Fruit fly (Drosophila melanogaster) whole organism, prepupa: ENCODE results near the gene CG9967.

ENCODE experiments used
- Blimp-1 ChIP-seq: fragments of 200-800 bp; sonication (Bioruptor generic); optimal IDR thresholded peaks from 3 replicates; lab custom pipeline; 2017; ENCODE audit warnings: missing biosample characterization, missing genetic modification characterization, mild to moderate bottlenecking, moderate library complexity, missing genetic modification reagents
- CG10631 ChIP-seq: fragments of 200-800 bp; sonication (Bioruptor generic); optimal IDR thresholded peaks from 2 replicates; lab custom pipeline; 2016; ENCODE audit warnings: missing biosample characterization, missing genetic modification characterization
- CG10669 ChIP-seq: fragments of 200-800 bp; sonication (Bioruptor generic); optimal IDR thresholded peaks from 3 replicates; lab custom pipeline; 2018; ENCODE audit warnings: missing biosample characterization, mild to moderate bottlenecking, missing genetic modification characterization, moderate library complexity
- CG11762 ChIP-seq: fragments of 200-800 bp; sonication (Bioruptor generic); optimal IDR thresholded peaks from 3 replicates; lab custom pipeline; 2016; ENCODE audit warnings: missing biosample characterization, missing genetic modification characterization; ENCODE audit not compliant: insufficient read depth
- CG15336 ChIP-seq: fragments of 200-800 bp; sonication (Bioruptor generic); IDR thresholded peaks from 2 replicates; pipeline ENCODE4 v1.3.6; 2022; ENCODE audit warnings: missing biosample characterization, missing genetic modification characterization
- CG1621 ChIP-seq: fragments of 200-800 bp; sonication (Bioruptor generic); optimal IDR thresholded peaks from 3 replicates; lab custom pipeline; 2018; ENCODE audit warnings: missing biosample characterization, mild to moderate bottlenecking, missing genetic modification characterization
- CG16779 ChIP-seq: fragments of 200-800 bp; sonication (Bioruptor generic); optimal IDR thresholded peaks from 3 replicates; lab custom pipeline; 2017; ENCODE audit warnings: missing biosample characterization, mild to moderate bottlenecking, missing genetic modification characterization
- CG3032 ChIP-seq: fragments of 200-800 bp; optimal IDR thresholded peaks from 2 replicates; lab custom pipeline; 2019; ENCODE audit warnings: missing biosample characterization, mild to moderate bottlenecking, missing genetic modification characterization, moderate library complexity
- CG34406 ChIP-seq: fragments of 200-800 bp; sonication (Bioruptor generic); optimal IDR thresholded peaks from 3 replicates; lab custom pipeline; 2016; ENCODE audit warnings: missing biosample characterization, missing genetic modification characterization
- CG3919 ChIP-seq: fragments of 200-800 bp; sonication (Bioruptor generic); optimal IDR thresholded peaks from 3 replicates; lab custom pipeline; 2016; ENCODE audit warnings: missing biosample characterization, missing genetic modification characterization
- CG6163 ChIP-seq: fragments of 200-800 bp; sonication (Bioruptor generic); IDR thresholded peaks from 3 replicates; pipeline ENCODE4 v1.3.6; 2022; ENCODE audit warnings: missing biosample characterization, missing genetic modification characterization
- CG6808 ChIP-seq: fragments of 200-800 bp; sonication (Bioruptor generic); optimal IDR thresholded peaks from 3 replicates; lab custom pipeline; 2017; ENCODE audit warnings: missing biosample characterization, missing genetic modification characterization, mild to moderate bottlenecking, moderate library complexity, missing genetic modification reagents
- CG8119 ChIP-seq: fragments of 200-800 bp; sonication (Bioruptor generic); IDR thresholded peaks from 3 replicates; pipeline ENCODE4 v1.3.6; 2022; ENCODE audit warnings: missing biosample characterization, missing genetic modification characterization
- CG8632 ChIP-seq: fragments of 200-800 bp; sonication (Bioruptor generic); optimal IDR thresholded peaks from 3 replicates; lab custom pipeline; 2016; ENCODE audit warnings: missing biosample characterization, missing genetic modification characterization
- Eip75B ChIP-seq: fragments of 200-800 bp; sonication (Bioruptor generic); optimal IDR thresholded peaks from 3 replicates; lab custom pipeline; 2016; ENCODE audit warnings: missing biosample characterization, missing genetic modification characterization
- Eip78C ChIP-seq: fragments of 200-800 bp; sonication (Bioruptor generic); peaks from one replicate; lab custom pipeline; 2016; ENCODE audit warnings: missing biosample characterization, missing genetic modification characterization
- Eip93F ChIP-seq: fragments of 200-800 bp; sonication (Bioruptor generic); optimal IDR thresholded peaks from 2 replicates; lab custom pipeline; 2016; ENCODE audit warnings: missing biosample characterization, mild to moderate bottlenecking, missing genetic modification characterization
- Ets96B ChIP-seq: fragments of 200-800 bp; optimal IDR thresholded peaks from 2 replicates; lab custom pipeline; 2019; ENCODE audit warnings: missing biosample characterization, mild to moderate bottlenecking, missing genetic modification characterization, moderate library complexity
- Gug ChIP-seq: fragments of 200-800 bp; sonication (Bioruptor generic); IDR thresholded peaks from 2 replicates; pipeline ENCODE4 v1.3.6; 2022; ENCODE audit warnings: missing biosample characterization, missing genetic modification characterization
- Hr38 ChIP-seq: sonication (Bioruptor generic); optimal IDR thresholded peaks from 2 replicates; lab custom pipeline; 2016; ENCODE audit warnings: missing biosample characterization, missing genetic modification characterization
- Hr39 ChIP-seq: fragments of 200-800 bp; sonication (Bioruptor generic); optimal IDR thresholded peaks from 2 replicates; lab custom pipeline; 2016; ENCODE audit warnings: missing biosample characterization, missing genetic modification characterization
- Hr4 ChIP-seq: fragments of 200-800 bp; sonication (Bioruptor generic); optimal IDR thresholded peaks from 3 replicates; lab custom pipeline; 2016; ENCODE audit warnings: missing biosample characterization, missing genetic modification characterization
- Lpt ChIP-seq: fragments of 200-800 bp; sonication (Bioruptor generic); optimal IDR thresholded peaks from 3 replicates; lab custom pipeline; 2016; ENCODE audit warnings: missing biosample characterization, missing genetic modification characterization
- OdsH ChIP-seq: fragments of 200-800 bp; sonication (Bioruptor generic); optimal IDR thresholded peaks from 3 replicates; lab custom pipeline; 2016; ENCODE audit warnings: missing biosample characterization, missing genetic modification characterization
- Smox ChIP-seq: fragments of 200-800 bp; sonication (Bioruptor generic); optimal IDR thresholded peaks from 3 replicates; lab custom pipeline; 2016; ENCODE audit warnings: missing biosample characterization, missing genetic modification characterization
- Sox102F ChIP-seq: fragments of 200-800 bp; sonication (Bioruptor generic); optimal IDR thresholded peaks from 2 replicates; lab custom pipeline; 2016; ENCODE audit warnings: missing biosample characterization, mild to moderate bottlenecking, missing genetic modification characterization
- Sox14 ChIP-seq: fragments of 200-800 bp; sonication (Bioruptor generic); optimal IDR thresholded peaks from 3 replicates; lab custom pipeline; 2016; ENCODE audit warnings: missing biosample characterization, missing genetic modification characterization
- Sox15 ChIP-seq: fragments of 200-800 bp; sonication (Bioruptor generic); optimal IDR thresholded peaks from 3 replicates; lab custom pipeline; 2016; ENCODE audit warnings: missing biosample characterization, missing genetic modification characterization
- achi ChIP-seq: fragments of 200-800 bp; sonication (Bioruptor generic); optimal IDR thresholded peaks from 3 replicates; lab custom pipeline; 2016; ENCODE audit warnings: missing biosample characterization, missing genetic modification characterization
- cyc ChIP-seq: fragments of 200-800 bp; sonication (Bioruptor generic); optimal IDR thresholded peaks from 3 replicates; lab custom pipeline; 2016; ENCODE audit warnings: missing biosample characterization, missing genetic modification characterization
- dac ChIP-seq: fragments of 200-800 bp; sonication (Bioruptor generic); optimal IDR thresholded peaks from 2 replicates; lab custom pipeline; 2017; ENCODE audit warnings: missing biosample characterization, mild to moderate bottlenecking, missing genetic modification characterization
- dsx ChIP-seq: fragments of 200-800 bp; optimal IDR thresholded peaks from 3 replicates; lab custom pipeline; 2019; ENCODE audit warnings: missing biosample characterization, mild to moderate bottlenecking, missing genetic modification characterization, moderate library complexity; ENCODE audit not compliant: poor library complexity, severe bottlenecking
- esn ChIP-seq: fragments of 200-800 bp; sonication (Bioruptor generic); optimal IDR thresholded peaks from 2 replicates; lab custom pipeline; 2016; ENCODE audit warnings: missing biosample characterization, mild to moderate bottlenecking, missing genetic modification characterization, moderate library complexity
- fd59A ChIP-seq: fragments of 200-800 bp; sonication (Bioruptor generic); optimal IDR thresholded peaks from 2 replicates; lab custom pipeline; 2017; ENCODE audit warnings: missing biosample characterization, mild to moderate bottlenecking, missing genetic modification characterization, missing genetic modification reagents
- fd85E ChIP-seq: fragments of 200-800 bp; sonication (Bioruptor generic); optimal IDR thresholded peaks from 3 replicates; lab custom pipeline; 2016; ENCODE audit warnings: missing biosample characterization, missing genetic modification characterization
- fkh ChIP-seq: fragments of 200-800 bp; sonication (Bioruptor generic); optimal IDR thresholded peaks from 3 replicates; lab custom pipeline; 2017; ENCODE audit warnings: missing biosample characterization, mild to moderate bottlenecking, missing genetic modification characterization, moderate library complexity
- lz ChIP-seq: fragments of 200-800 bp; sonication (Bioruptor generic); optimal IDR thresholded peaks from 3 replicates; lab custom pipeline; 2016; ENCODE audit warnings: missing biosample characterization, missing genetic modification characterization
- net ChIP-seq: fragments of 200-800 bp; sonication (Bioruptor generic); optimal IDR thresholded peaks from 3 replicates; lab custom pipeline; 2016; ENCODE audit warnings: missing biosample characterization, missing genetic modification characterization
- pdm3 ChIP-seq: fragments of 200-800 bp; sonication (Bioruptor generic); optimal IDR thresholded peaks from 3 replicates; lab custom pipeline; 2016; ENCODE audit warnings: missing biosample characterization, missing genetic modification characterization
- salr ChIP-seq, 2 experiments: fragments of 200-800 bp; sonication (Bioruptor generic); optimal IDR thresholded peaks; 3 replicates each; lab custom pipeline; 2016 to 2018; ENCODE audit warnings: missing biosample characterization in 2 of 2, missing genetic modification characterization in 2 of 2, mild to moderate bottlenecking in 1 of 2
- ss ChIP-seq, 2 experiments: fragments of 200-800 bp; sonication (Bioruptor generic); optimal IDR thresholded peaks; 2 replicates in 1 of 2; 3 replicates in 1 of 2; lab custom pipeline; 2017 to 2018; ENCODE audit warnings: mild to moderate bottlenecking in 2 of 2, missing biosample characterization in 2 of 2, missing genetic modification characterization in 2 of 2, moderate library complexity in 1 of 2
- svp ChIP-seq: fragments of 200-800 bp; sonication (Bioruptor generic); peaks from one replicate; lab custom pipeline; 2016; ENCODE audit warnings: missing biosample characterization, missing genetic modification characterization
- topi ChIP-seq: fragments of 200-800 bp; sonication (Bioruptor generic); optimal IDR thresholded peaks from 3 replicates; lab custom pipeline; 2016; ENCODE audit warnings: missing biosample characterization, missing genetic modification characterization
- vri ChIP-seq: fragments of 200-800 bp; sonication (Bioruptor generic); optimal IDR thresholded peaks from 3 replicates; lab custom pipeline; 2016; ENCODE audit warnings: missing biosample characterization, mild to moderate bottlenecking, missing genetic modification characterization

Gene CG9967

dm6 chr2L:2390589-2390988, 33.4 kb upstream of the CG9967 start, which contains the start of gene CG43750:
Gene CG43750 (minus strand): TSS chr2L:2390689.
- TF ChIP-seq vri: no peak
- no peak for TF ChIP-seq Smox (GFP tag; lab: Kevin White, UChicago)
- no peak for TF ChIP-seq cyc (GFP tag; lab: Kevin White, UChicago)
- no peak for TF ChIP-seq CG6163 (GFP tag; lab: Robert Waterston, UW)
- TF ChIP-seq Ets96B: no peak
- TF ChIP-seq Blimp-1 (GFP tag; lab: Kevin White, UChicago): no peak
- no peak for TF ChIP-seq CG16779 (tag; lab: Kevin White, UChicago)
- TF ChIP-seq Sox14 (GFP tag; lab: Kevin White, UChicago): no peak
- no peak for TF ChIP-seq CG10631
- TF ChIP-seq salr (GFP tag; optimal IDR thresholded peaks at IDR 0.05; lab: Kevin White, UChicago): no peak
- TF ChIP-seq Hr39 (GFP tag; lab: Kevin White, UChicago): no peak
- no peak for TF ChIP-seq Gug
- TF ChIP-seq CG10669 (GFP tag; lab: Kevin White, UChicago): no peak
- no peak for TF ChIP-seq Lpt (GFP tag; lab: Kevin White, UChicago)

dm6 chr2L:2385692-2386091, 28.5 kb upstream of the CG9967 start, which contains the start of gene CG3557:
Gene CG3557 (minus strand): TSS chr2L:2385792.
- TF ChIP-seq Eip78C (GFP tag; lab: Kevin White, UChicago): no peak
- TF ChIP-seq OdsH: no peak
- no peak for TF ChIP-seq vri
- no peak for TF ChIP-seq fkh (GFP tag; lab: Kevin White, UChicago)

dm6 chr2L:2382971-2383370, 25.8 kb upstream of the CG9967 start, which contains the start of gene PIG-Wa:
Gene PIG-Wa (plus strand): TSS chr2L:2383202.
- peak; percentile 90 for TF ChIP-seq fkh (GFP tag; lab: Kevin White, UChicago)
- no peak for TF ChIP-seq CG3919 (GFP tag; lab: Kevin White, UChicago)
- TF ChIP-seq Sox14 (GFP tag; lab: Kevin White, UChicago): peak; percentile 27
- TF ChIP-seq, all 60 proteins: peak for 2

dm6 chr2L:2380805-2381204, 23.6 kb upstream of the CG9967 start, which contains the start of gene Eogt:
Gene Eogt (plus strand): TSS chr2L:2381097.
- peak; percentile 93 for TF ChIP-seq Hr4 (GFP tag; lab: Kevin White, UChicago)
- peak; percentile 84 for TF ChIP-seq Blimp-1 (GFP tag; lab: Kevin White, UChicago)
- peak; percentile 89 for TF ChIP-seq net (GFP tag; lab: Kevin White, UChicago)
- TF ChIP-seq Sox102F (GFP tag; lab: Kevin White, UChicago): peak; percentile 88
- TF ChIP-seq Eip75B: peak; percentile 89
- peak; percentile 97 for TF ChIP-seq CG1621
- peak; percentile 93 for TF ChIP-seq pdm3 (GFP tag; lab: Kevin White, UChicago)
- peak; percentile 94 for TF ChIP-seq fd59A (GFP tag; lab: Kevin White, UChicago)
- TF ChIP-seq CG6808 (GFP tag; lab: Kevin White, UChicago): peak; percentile 88
- peak; percentile 97 for TF ChIP-seq svp (GFP tag; lab: Kevin White, UChicago)
- TF ChIP-seq achi (GFP tag; lab: Kevin White, UChicago): peak; percentile 90
- TF ChIP-seq cyc (GFP tag; lab: Kevin White, UChicago): peak; percentile 91
- TF ChIP-seq CG3032 (tag; lab: Kevin White, UChicago): peak; percentile 98
- peak; percentile 93 for TF ChIP-seq CG8632 (GFP tag; lab: Kevin White, UChicago)
- peak; percentile 89 for TF ChIP-seq Lpt (GFP tag; lab: Kevin White, UChicago)
- TF ChIP-seq dsx (GFP tag; lab: Kevin White, UChicago): peak; percentile 95
- TF ChIP-seq Eip93F (GFP tag; lab: Kevin White, UChicago): peak; percentile 83
- TF ChIP-seq Sox15: peak; percentile 96
- peak; percentile 65 for TF ChIP-seq CG11762
- peak; percentile 43 for TF ChIP-seq fd85E
- peak; percentile 95 for TF ChIP-seq CG10631
- no peak for TF ChIP-seq Hr38 (GFP tag; lab: Kevin White, UChicago)
- TF ChIP-seq CG34406 (GFP tag; lab: Kevin White, UChicago): peak; percentile 95
- peak in 1 of 2 experiments; percentile 92 for TF ChIP-seq ss (GFP tag; optimal IDR thresholded peaks at IDR 0.05; lab: Kevin White, UChicago)
- peak; percentile 94 for TF ChIP-seq Sox14 (GFP tag; lab: Kevin White, UChicago)
- TF ChIP-seq lz (GFP tag; lab: Kevin White, UChicago): peak; percentile 95
- peak; percentile 98 for TF ChIP-seq Eip78C (GFP tag; lab: Kevin White, UChicago)
- peak; percentile 93 for TF ChIP-seq esn (GFP tag; lab: Kevin White, UChicago)
- TF ChIP-seq CG3919 (GFP tag; lab: Kevin White, UChicago): peak; percentile 91
- TF ChIP-seq CG6163 (GFP tag; lab: Robert Waterston, UW): peak; percentile 98
- peak; percentile 84 to 96 for TF ChIP-seq salr (GFP tag; optimal IDR thresholded peaks at IDR 0.05; lab: Kevin White, UChicago)
- TF ChIP-seq CG8119 (GFP tag; lab: Robert Waterston, UW): peak; percentile 96
- peak; percentile 97 for TF ChIP-seq Ets96B
- peak; percentile 90 for TF ChIP-seq topi
- TF ChIP-seq dac (GFP tag; lab: Kevin White, UChicago): peak; percentile 84
- peak; percentile 96 for TF ChIP-seq CG15336
